Fruit fly (Drosophila melanogaster): ENCODE results near the gene CrebA.
A peak's percentile ranks its signal among the peaks of the same experiment; 100 is the strongest.

CrebA gene

dm6 chr3L:15544455-15545415, 9.5 kb downstream of the CrebA start (continued):
- peak; percentile 12 for TF ChIP-seq pros (GFP tag; optimal IDR thresholded peaks at IDR 0.05)
- no peak for TF ChIP-seq C15 (GFP tag; IDR thresholded peaks at IDR 0.05)
- no peak for TF ChIP-seq CG3281 (GFP tag; optimal IDR thresholded peaks at IDR 0.05)
- peak; percentile 19; the same call in 1 of the 2 replicates for TF ChIP-seq ara (GFP tag; IDR thresholded peaks at IDR 0.05)
- TF ChIP-seq Adf1 (GFP tag; IDR thresholded peaks at IDR 0.05), result no peak
- TF ChIP-seq CG6813 (GFP tag; optimal IDR thresholded peaks at IDR 0.05), result no peak
- no peak for TF ChIP-seq Camta (GFP tag; optimal IDR thresholded peaks at IDR 0.05)
- no peak for TF ChIP-seq bowl (GFP tag; IDR thresholded peaks at IDR 0.05)
- TF ChIP-seq CG6791 (GFP tag; IDR thresholded peaks at IDR 0.05; ENCODE audit: partially characterized antibody), result no peak
- no peak for TF ChIP-seq CG15011 (GFP tag; optimal IDR thresholded peaks at IDR 0.05)
- no peak for TF ChIP-seq CG34376 (GFP tag; optimal IDR thresholded peaks at IDR 0.05)
- TF ChIP-seq jumu (GFP tag; optimal IDR thresholded peaks at IDR 0.05), result no peak
- no peak for TF ChIP-seq sr (GFP tag; IDR thresholded peaks at IDR 0.05)
- TF ChIP-seq grn (GFP tag; optimal IDR thresholded peaks at IDR 0.05), result no peak
- no peak for TF ChIP-seq dimm (GFP tag; IDR thresholded peaks at IDR 0.05)
- no peak for TF ChIP-seq Hey (tag; optimal IDR thresholded peaks at IDR 0.05)
- TF ChIP-seq ham (GFP tag; IDR thresholded peaks at IDR 0.05), result no peak
- TF ChIP-seq Ets65A (GFP tag), result peak; percentile 60
- no peak for TF ChIP-seq her (GFP tag; optimal IDR thresholded peaks at IDR 0.05)
- no peak for TF ChIP-seq CG7839 (tag; optimal IDR thresholded peaks at IDR 0.05)
- 0 out of 3 replicates have a peak, but pooled peaks have one; percentile 26 for TF ChIP-seq ase (GFP tag; IDR thresholded peaks at IDR 0.05)
- no peak for TF ChIP-seq so (GFP tag; IDR thresholded peaks at IDR 0.05)
- TF ChIP-seq Asciz (GFP tag; optimal IDR thresholded peaks at IDR 0.05), result peak; percentile 26
- TF ChIP-seq Meics (GFP tag; optimal IDR thresholded peaks at IDR 0.05), result no peak
- TF ChIP-seq kni (GFP tag; optimal IDR thresholded peaks at IDR 0.05), result peak; percentile 17
- no peak for TF ChIP-seq CG7556 (GFP tag; optimal IDR thresholded peaks at IDR 0.05)
- TF ChIP-seq CG30020 (tag; optimal IDR thresholded peaks at IDR 0.05), result no peak
- no peak for TF ChIP-seq cas (GFP tag; IDR thresholded peaks at IDR 0.05)
- TF ChIP-seq CG17568 (GFP tag; optimal IDR thresholded peaks at IDR 0.05), result no peak
- TF ChIP-seq Lhr (GFP tag; optimal IDR thresholded peaks at IDR 0.05), result no peak
- no peak for TF ChIP-seq Trl (optimal IDR thresholded peaks at IDR 0.05)
- no peak for TF ChIP-seq Trl (GFP tag; optimal IDR thresholded peaks at IDR 0.05)
- no peak for TF ChIP-seq CG12659 (GFP tag; optimal IDR thresholded peaks at IDR 0.05)
- TF ChIP-seq ATbp (GFP tag; optimal IDR thresholded peaks at IDR 0.05), result no peak
- TF ChIP-seq Six4 (GFP tag; optimal IDR thresholded peaks at IDR 0.05), result no peak
- no peak for TF ChIP-seq unc-4 (GFP tag; IDR thresholded peaks at IDR 0.05; ENCODE audit: partially characterized antibody)
- no peak for TF ChIP-seq CG11723 (GFP tag; optimal IDR thresholded peaks at IDR 0.05)
- TF ChIP-seq Opbp (GFP tag; IDR thresholded peaks at IDR 0.05; ENCODE audit: partially characterized antibody), result 0 out of 3 replicates have a peak, but pooled peaks have one; percentile 12
- TF ChIP-seq Sox100B (GFP tag; optimal IDR thresholded peaks at IDR 0.05), result no peak
- TF ChIP-seq abd-A (tag; optimal IDR thresholded peaks at IDR 0.05), result no peak
- TF ChIP-seq pan (optimal IDR thresholded peaks at IDR 0.05), result no peak
- peak in 1 of 2 experiments; percentile 19 for TF ChIP-seq pan (GFP tag; optimal IDR thresholded peaks at IDR 0.05 in 1 of 2, IDR thresholded peaks at IDR 0.05 in 1 of 2)
- TF ChIP-seq CG17186 (GFP tag; optimal IDR thresholded peaks at IDR 0.05), result no peak
- TF ChIP-seq CG10462 (GFP tag; optimal IDR thresholded peaks at IDR 0.05), result no peak
- TF ChIP-seq CG14965 (GFP tag; optimal IDR thresholded peaks at IDR 0.05; ENCODE audit: borderline replicate concordance), result no peak
- no peak for TF ChIP-seq CG10959 (GFP tag; IDR thresholded peaks at IDR 0.05)
- peak; percentile 21 for TF ChIP-seq CG11504 (tag; optimal IDR thresholded peaks at IDR 0.05)
- no peak for TF ChIP-seq Blimp-1 (GFP tag; optimal IDR thresholded peaks at IDR 0.05)
- TF ChIP-seq Taf1 (GFP tag; IDR thresholded peaks at IDR 0.05), result no peak

Measured in whole organism, embryonic.